Fruit fly (Drosophila melanogaster) whole organism, wandering third instar larva: ENCODE measurements around the gene Nedd4.

Experiments
- Abd-B ChIP-seq: fragments of >200 bp; optimal IDR thresholded peaks from 2 replicates; lab custom pipeline; 2017; ENCODE audit warnings: missing biosample characterization, missing genetic modification characterization
- CG32264 ChIP-seq: fragments of 200-800 bp; sonication (Bioruptor generic); optimal IDR thresholded peaks from 2 replicates; lab custom pipeline; 2016; ENCODE audit warnings: missing biosample characterization, missing genetic modification characterization
- CG9705 ChIP-seq: fragments of 200-800 bp; sonication (Bioruptor generic); optimal IDR thresholded peaks from 2 replicates; lab custom pipeline; 2018; ENCODE audit warnings: missing biosample characterization, mild to moderate bottlenecking, missing genetic modification characterization
- CrebA ChIP-seq: fragments of 200-800 bp; sonication (Bioruptor generic); optimal IDR thresholded peaks from 2 replicates; lab custom pipeline; 2016; ENCODE audit warnings: missing biosample characterization, mild to moderate bottlenecking, missing genetic modification characterization, borderline replicate concordance
- Dfd ChIP-seq: fragments of >200 bp; optimal IDR thresholded peaks from 2 replicates; lab custom pipeline; 2017; ENCODE audit warnings: missing biosample characterization, missing genetic modification characterization
- Dif ChIP-seq: fragments of 200-275, 200-300 bp; sonication (Bioruptor generic); optimal IDR thresholded peaks from 2 replicates; lab custom pipeline; 2018; ENCODE audit warnings: missing biosample characterization, missing genetic modification characterization; ENCODE audit not compliant: partially characterized antibody
- GATAd ChIP-seq: sonication (Bioruptor generic); optimal IDR thresholded peaks from 2 replicates; lab custom pipeline; 2016; ENCODE audit warnings: missing biosample characterization, missing genetic modification characterization
- HLH106 ChIP-seq: fragments of 200-800 bp; optimal IDR thresholded peaks from 3 replicates; lab custom pipeline; 2019; ENCODE audit warnings: missing biosample characterization, mild to moderate bottlenecking, missing genetic modification characterization, moderate library complexity
- Hnf4 ChIP-seq: fragments of 200-800 bp; sonication (Bioruptor generic); optimal IDR thresholded peaks from 2 replicates; lab custom pipeline; 2016; ENCODE audit warnings: missing biosample characterization, mild to moderate bottlenecking, missing genetic modification characterization
- Hr78 ChIP-seq: fragments of >200 bp; optimal IDR thresholded peaks from 2 replicates; lab custom pipeline; 2017; ENCODE audit warnings: missing biosample characterization, missing genetic modification characterization
- Hr83 ChIP-seq: fragments of 200-300 bp; sonication (Bioruptor generic); optimal IDR thresholded peaks from 2 replicates; lab custom pipeline; 2016; ENCODE audit warnings: missing biosample characterization, mild to moderate bottlenecking, missing genetic modification characterization, moderate library complexity; ENCODE audit not compliant: poor library complexity, severe bottlenecking
- Jra ChIP-seq: sonication (Bioruptor generic); optimal IDR thresholded peaks from 2 replicates; lab custom pipeline; 2016; ENCODE audit warnings: missing biosample characterization, missing genetic modification characterization
- Mio ChIP-seq: sonication (Bioruptor generic); optimal IDR thresholded peaks from 2 replicates; lab custom pipeline; 2016; ENCODE audit warnings: missing biosample characterization, missing genetic modification characterization
- Myc ChIP-seq: fragments of >200 bp; optimal IDR thresholded peaks from 2 replicates; lab custom pipeline; 2017
- N ChIP-seq: fragments of >200 bp; optimal IDR thresholded peaks from 2 replicates; lab custom pipeline; 2018; ENCODE audit warnings: missing biosample characterization, missing external identifiers, missing genetic modification characterization
- OdsH ChIP-seq: fragments of 200-800 bp; sonication (Bioruptor generic); optimal IDR thresholded peaks from 2 replicates; lab custom pipeline; 2016; ENCODE audit warnings: missing biosample characterization, mild to moderate bottlenecking, missing genetic modification characterization
- Rel ChIP-seq, 2 experiments: fragments of 200-800 bp; sonication (Bioruptor generic) in 1 of 2; optimal IDR thresholded peaks; 2 replicates in 1 of 2; 3 replicates in 1 of 2; lab custom pipeline; 2016 to 2019; ENCODE audit warnings: mild to moderate bottlenecking in 2 of 2, missing biosample characterization in 2 of 2, missing genetic modification characterization in 2 of 2, moderate library complexity in 1 of 2
- Sp1 ChIP-seq: fragments of 200-800 bp; sonication (Bioruptor generic); optimal IDR thresholded peaks from 3 replicates; lab custom pipeline; 2019; ENCODE audit warnings: missing biosample characterization, mild to moderate bottlenecking, missing genetic modification characterization, moderate library complexity
- Vsx2 ChIP-seq: fragments of 200-300, 225-300 bp; sonication (Bioruptor generic); optimal IDR thresholded peaks from 2 replicates; lab custom pipeline; 2018; ENCODE audit warnings: missing biosample characterization, missing genetic modification characterization; ENCODE audit not compliant: partially characterized antibody
- br ChIP-seq: fragments of 200-800 bp; sonication (Bioruptor generic); optimal IDR thresholded peaks from 2 replicates; lab custom pipeline; 2016; ENCODE audit warnings: missing biosample characterization, missing genetic modification characterization
- brk ChIP-seq: fragments of 200-800 bp; sonication (Bioruptor generic); optimal IDR thresholded peaks from 2 replicates; lab custom pipeline; 2016; ENCODE audit warnings: missing biosample characterization, mild to moderate bottlenecking, missing genetic modification characterization
- dl ChIP-seq, 2 experiments: fragments of 175-275, 200-275 bp in 1 of 2; fragments of 200-275 bp in 1 of 2; sonication (Bioruptor generic); optimal IDR thresholded peaks; lab custom pipeline; 2018; ENCODE audit warnings: mild to moderate bottlenecking in 2 of 2, missing biosample characterization in 2 of 2, missing genetic modification characterization in 2 of 2, moderate library complexity in 2 of 2; ENCODE audit not compliant: partially characterized antibody in 2 of 2, insufficient read depth in 1 of 2
- dmrt93B ChIP-seq: fragments of 200-800 bp; sonication (Bioruptor generic); optimal IDR thresholded peaks from 2 replicates; lab custom pipeline; 2018; ENCODE audit warnings: missing biosample characterization, mild to moderate bottlenecking, missing genetic modification characterization
- dsf ChIP-seq: sonication (Bioruptor generic); optimal IDR thresholded peaks from 2 replicates; lab custom pipeline; 2016; ENCODE audit warnings: missing biosample characterization, missing genetic modification characterization, borderline replicate concordance
- ey ChIP-seq: fragments of 200-800 bp; sonication (Bioruptor generic); optimal IDR thresholded peaks from 2 replicates; lab custom pipeline; 2016; ENCODE audit warnings: missing biosample characterization, missing genetic modification characterization
- foxo ChIP-seq, 2 experiments: fragments of 200-800 bp; sonication (Bioruptor generic); optimal IDR thresholded peaks; 2 replicates in 1 of 2; 3 replicates in 1 of 2; lab custom pipeline; 2016 to 2017; ENCODE audit warnings: missing biosample characterization in 2 of 2, missing genetic modification characterization in 2 of 2
- fru ChIP-seq: fragments of 200-800 bp; sonication (Bioruptor generic); optimal IDR thresholded peaks from 3 replicates; lab custom pipeline; 2016; ENCODE audit warnings: missing biosample characterization, mild to moderate bottlenecking, missing genetic modification characterization
- h ChIP-seq: fragments of 200-800 bp; sonication (Bioruptor generic); optimal IDR thresholded peaks from 3 replicates; lab custom pipeline; 2016; ENCODE audit warnings: missing biosample characterization, mild to moderate bottlenecking, missing genetic modification characterization
- jim ChIP-seq: fragments of 175-275, 200-325 bp; sonication (Bioruptor generic); optimal IDR thresholded peaks from 2 replicates; lab custom pipeline; 2016; ENCODE audit warnings: missing biosample characterization, mild to moderate bottlenecking, missing genetic modification characterization
- lola ChIP-seq: fragments of >200 bp; optimal IDR thresholded peaks from 2 replicates; lab custom pipeline; 2017; ENCODE audit warnings: missing biosample characterization, missing genetic modification characterization
- pan ChIP-seq: fragments of >200 bp; optimal IDR thresholded peaks from 2 replicates; lab custom pipeline; 2017
- psq ChIP-seq: fragments of 200-800 bp; sonication (Bioruptor generic); optimal IDR thresholded peaks from 3 replicates; lab custom pipeline; 2017; ENCODE audit warnings: missing biosample characterization, mild to moderate bottlenecking, missing genetic modification characterization, moderate library complexity
- rgr ChIP-seq: fragments of 200-800 bp; sonication (Bioruptor generic); optimal IDR thresholded peaks from 3 replicates; lab custom pipeline; 2016; ENCODE audit warnings: missing biosample characterization, mild to moderate bottlenecking, missing genetic modification characterization
- sage ChIP-seq: fragments of 200-800 bp; sonication (Bioruptor generic); optimal IDR thresholded peaks from 2 replicates; lab custom pipeline; 2016; ENCODE audit warnings: missing biosample characterization, mild to moderate bottlenecking, missing genetic modification characterization
- sv ChIP-seq: fragments of 200-800 bp; sonication (Bioruptor generic); optimal IDR thresholded peaks from 3 replicates; lab custom pipeline; 2016; ENCODE audit warnings: missing biosample characterization, missing genetic modification characterization
- tai ChIP-seq: sonication (Bioruptor generic); optimal IDR thresholded peaks from 2 replicates; lab custom pipeline; 2016; ENCODE audit warnings: missing biosample characterization, missing genetic modification characterization
- usp ChIP-seq: fragments of >200 bp; optimal IDR thresholded peaks from 2 replicates; lab custom pipeline; 2017; ENCODE audit warnings: missing biosample characterization, missing genetic modification characterization
- woc ChIP-seq: sonication (Bioruptor generic); optimal IDR thresholded peaks from 2 replicates; lab custom pipeline; 2016; ENCODE audit warnings: missing biosample characterization, mild to moderate bottlenecking, missing genetic modification characterization

The Nedd4 gene

DNA sequence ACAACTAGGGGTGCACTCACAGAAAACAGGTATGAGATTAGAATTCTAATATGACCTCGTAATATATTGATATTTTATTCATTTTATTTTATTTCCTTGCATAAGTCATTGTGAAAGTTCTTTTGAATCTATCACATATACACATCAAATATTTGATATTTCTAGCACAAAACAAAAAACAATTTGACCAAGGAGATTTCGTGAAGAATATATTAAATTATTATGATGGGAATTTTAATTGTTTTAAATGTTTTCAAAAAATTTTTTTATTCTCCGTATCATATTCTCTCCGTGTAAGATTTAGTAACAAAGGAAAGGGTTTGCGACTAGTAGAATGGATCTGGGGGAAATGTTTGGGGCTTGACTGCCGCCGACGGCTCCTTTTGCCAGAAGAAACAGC lies 48.5 kb downstream of the Nedd4 start:
- TF ChIP-seq Rel (GFP tag; optimal IDR thresholded peaks at IDR 0.05; lab: Kevin White, UChicago) (peak; percentile 61), Rel (tag; optimal IDR thresholded peaks at IDR 0.05; lab: Kevin White, UChicago) (peak; percentile 40), psq (GFP tag; lab: Kevin White, UChicago) (peak; percentile 75), brk (peak; percentile 92), tai (GFP tag; lab: Kevin White, UChicago) (peak; percentile 72), OdsH (GFP tag; lab: Kevin White, UChicago) (peak; percentile 94), ey (GFP tag; lab: Kevin White, UChicago) (peak; percentile 86), Abd-B (GFP tag; lab: Kevin White, UChicago) (no peak), Dfd (GFP tag; lab: Kevin White, UChicago) (no peak), CrebA (GFP tag; lab: Kevin White, UChicago) (no peak), dmrt93B (GFP tag; lab: Kevin White, UChicago) (peak; percentile 85), CG9705 (GFP tag; lab: Kevin White, UChicago) (peak; percentile 72), rgr (GFP tag; lab: Kevin White, UChicago) (peak; percentile 94), sv (GFP tag; lab: Kevin White, UChicago) (no peak), sage (GFP tag; lab: Kevin White, UChicago) (peak; percentile 69), Hr83 (GFP tag; lab: Kevin White, UChicago) (no peak), Dif (GFP tag; lab: Kevin White, UChicago) (no peak), lola (no peak), br (GFP tag; lab: Kevin White, UChicago) (peak; percentile 71), N (GFP tag; lab: Kevin White, UChicago) (no peak), CG32264 (GFP tag; lab: Kevin White, UChicago) (peak; percentile 49), fru (peak; percentile 65), Hnf4 (GFP tag; lab: Kevin White, UChicago) (peak; percentile 87), dsf (GFP tag; lab: Kevin White, UChicago) (peak; percentile 64), woc (GFP tag; lab: Kevin White, UChicago) (peak; percentile 67), foxo (GFP tag; optimal IDR thresholded peaks at IDR 0.05; lab: Kevin White, UChicago) (peak in 1 of 2 experiments; percentile 93), usp (GFP tag; lab: Kevin White, UChicago) (no peak), h (GFP tag; lab: Kevin White, UChicago) (peak; percentile 92), HLH106 (tag; lab: Kevin White, UChicago) (peak; percentile 95), pan (lab: Kevin White, UChicago) (no peak), Myc (lab: Kevin White, UChicago) (no peak), Hr78 (GFP tag; lab: Kevin White, UChicago) (no peak), Mio (GFP tag; lab: Kevin White, UChicago) (peak; percentile 14), Sp1 (GFP tag; lab: Kevin White, UChicago) (peak; percentile 96), Vsx2 (GFP tag; lab: Kevin White, UChicago) (no peak), Jra (GFP tag; lab: Kevin White, UChicago) (peak; percentile 43), GATAd (peak; percentile 4), jim (no peak), dl (GFP tag; optimal IDR thresholded peaks at IDR 0.05; lab: Kevin White, UChicago; ENCODE audit: insufficient read depth in 1 of 2, partially characterized antibody in 2 of 2) (no peak)

DNA sequence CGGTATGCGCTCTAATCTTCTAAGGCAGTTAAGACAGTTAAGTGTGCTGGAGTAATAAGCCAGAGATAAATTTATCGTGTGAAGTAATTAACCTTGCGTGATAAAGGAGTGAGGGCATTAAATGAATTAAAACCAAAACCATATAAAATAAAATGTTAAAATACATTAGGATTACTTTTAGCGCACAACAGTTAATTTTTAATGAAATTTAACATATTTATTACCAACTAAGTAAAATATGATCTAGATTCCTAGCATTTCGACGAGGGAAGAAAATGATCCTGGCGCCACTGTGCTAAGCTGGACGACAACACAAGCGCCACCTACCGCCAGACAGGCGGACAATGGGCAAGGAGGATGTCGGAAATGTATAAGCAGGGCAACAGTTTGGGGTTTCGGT lies 49.2 kb downstream of the Nedd4 start:
- TF ChIP-seq HLH106 (tag; lab: Kevin White, UChicago) (peak; percentile 54), Sp1 (GFP tag; lab: Kevin White, UChicago) (peak; percentile 42), foxo (GFP tag; optimal IDR thresholded peaks at IDR 0.05; lab: Kevin White, UChicago) (peak in 1 of 2 experiments; percentile 59), tai (GFP tag; lab: Kevin White, UChicago) (peak; percentile 31), Vsx2 (GFP tag; lab: Kevin White, UChicago) (no peak), Mio (GFP tag; lab: Kevin White, UChicago) (peak; percentile 17), rgr (GFP tag; lab: Kevin White, UChicago) (peak; percentile 47), h (GFP tag; lab: Kevin White, UChicago) (peak; percentile 49), dmrt93B (GFP tag; lab: Kevin White, UChicago) (peak; percentile 44), ey (GFP tag; lab: Kevin White, UChicago) (peak; percentile 55), Abd-B (GFP tag; lab: Kevin White, UChicago) (no peak), br (GFP tag; lab: Kevin White, UChicago) (peak; percentile 25), fru (peak; percentile 57), Myc (lab: Kevin White, UChicago) (no peak), sage (GFP tag; lab: Kevin White, UChicago) (peak; percentile 15), brk (peak; percentile 30), OdsH (GFP tag; lab: Kevin White, UChicago) (peak; percentile 44), dl (GFP tag; optimal IDR thresholded peaks at IDR 0.05; lab: Kevin White, UChicago; ENCODE audit: insufficient read depth in 1 of 2, partially characterized antibody in 2 of 2) (no peak), Hr83 (GFP tag; lab: Kevin White, UChicago) (peak; percentile 15)
